Worm (Caenorhabditis elegans) whole organism, dauer: Measurements from ENCODE around the gene scl-12.

Source experiments
- unc-62 ChIP-seq: sonication (generic microtip); optimal IDR thresholded peaks from 2 replicates; lab custom pipeline; 2017; ENCODE audit warnings: missing biosample characterization, missing genetic modification reagents, missing genetic modification characterization

Gene scl-12

DNA sequence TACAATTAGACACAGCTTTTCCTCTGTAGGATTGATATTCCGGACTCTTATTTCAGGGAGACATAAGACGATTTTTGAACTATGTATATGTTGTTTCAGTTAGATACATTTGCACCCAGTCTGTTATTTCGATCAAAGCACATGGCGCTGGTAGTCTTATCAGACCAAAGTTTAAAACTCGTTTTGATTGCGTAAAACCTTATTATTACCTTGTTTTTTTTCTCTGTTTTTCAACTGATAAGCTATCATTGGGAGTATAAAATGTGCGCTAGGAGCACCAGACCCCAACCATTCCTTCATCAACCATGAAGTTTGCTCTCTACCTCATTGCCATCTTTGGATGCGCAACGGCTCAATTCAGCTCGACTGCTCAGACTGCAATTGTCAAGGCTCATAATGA lies at the start of gene scl-12:
TSS of gene scl-12 (plus strand) at position 301 of the 400 bp plus-strand sequence.
- no peak for TF ChIP-seq unc-62 (GFP tag; lab: Kevin White, UChicago)

DNA sequence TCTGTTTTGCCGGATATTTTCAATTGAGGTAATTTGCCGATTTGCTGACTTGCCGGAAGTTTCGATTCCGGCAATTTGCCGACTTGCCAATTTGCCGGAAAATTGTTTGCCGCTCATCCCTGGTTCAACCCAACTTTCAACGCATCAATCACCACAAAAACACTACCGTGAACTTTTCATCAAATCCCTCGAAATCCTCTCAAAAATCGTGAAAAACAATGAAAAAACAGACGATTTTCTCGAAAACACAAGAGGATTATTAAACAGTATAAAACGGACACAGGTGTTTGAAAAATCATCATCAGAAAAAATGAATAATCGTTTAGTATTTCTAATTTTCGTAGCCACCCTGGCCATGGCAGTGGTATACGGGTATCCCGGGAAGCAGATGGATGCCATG lies 45.5 kb upstream of the scl-12 start, which contains the start of gene Y39H10A.1:
TSS of gene Y39H10A.1 (plus strand) at position 301 of the 400 bp plus-strand sequence.
- no peak for TF ChIP-seq unc-62 (GFP tag; lab: Kevin White, UChicago)

DNA sequence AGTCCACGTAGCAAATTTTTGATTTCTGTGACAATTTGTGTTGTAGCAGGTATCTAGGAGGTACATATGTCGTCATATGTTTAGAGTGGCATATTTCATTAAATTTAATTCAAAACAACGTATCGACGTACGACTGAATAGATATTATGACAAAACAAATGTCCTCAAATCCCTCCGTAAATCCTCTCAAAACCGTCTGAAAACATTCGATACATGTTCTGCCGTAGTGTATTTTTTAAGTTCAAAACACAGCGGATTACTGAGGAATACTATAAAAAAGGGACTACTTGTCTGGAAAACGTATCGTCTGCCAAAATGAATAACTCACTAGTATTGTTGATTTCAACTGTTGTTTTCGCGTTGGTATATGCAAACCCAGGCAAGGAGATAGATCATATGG lies 44.1 kb upstream of the scl-12 start, which contains the start of gene R08E5.4:
TSS of gene R08E5.4 (plus strand) at position 301 of the 400 bp plus-strand sequence.
- TF ChIP-seq unc-62 (GFP tag; lab: Kevin White, UChicago): no peak

DNA sequence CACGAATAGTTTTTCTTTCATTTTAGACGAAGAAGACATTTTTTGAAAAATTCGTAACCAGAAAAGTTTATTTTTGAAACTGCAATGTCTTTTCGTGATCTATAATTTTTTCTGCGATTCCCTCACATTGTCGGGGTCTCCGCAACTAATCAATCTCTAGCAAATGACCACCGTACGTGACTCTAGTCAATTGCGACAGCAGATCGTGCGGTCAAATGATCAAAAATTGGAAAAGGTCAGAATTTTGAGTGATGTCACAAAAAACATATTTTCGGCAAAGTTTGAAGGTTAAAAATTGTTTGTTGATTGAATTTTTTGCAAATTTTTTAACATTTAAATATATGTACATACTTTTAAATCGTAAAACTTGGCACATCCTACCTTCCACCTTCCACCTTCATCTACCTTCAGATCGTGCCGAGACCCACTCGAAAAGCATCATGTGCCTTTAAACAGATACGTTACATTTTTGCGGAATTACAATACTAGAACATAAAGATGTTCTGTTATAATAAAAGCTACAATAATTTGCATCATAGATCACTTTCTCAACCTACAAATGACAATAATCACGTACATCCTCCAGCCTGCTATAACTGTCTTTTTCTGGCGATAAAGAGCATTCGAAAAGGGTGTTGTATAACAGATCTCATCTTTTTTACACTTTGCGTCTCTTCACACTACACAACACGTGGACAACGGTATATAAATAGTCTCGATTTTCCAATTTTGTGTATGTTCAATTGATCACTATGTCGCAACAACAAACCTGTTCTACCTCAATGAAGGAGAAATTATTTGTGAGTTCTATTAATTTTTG lies 40.7 kb upstream of the scl-12 start, which contains the start of the genes R08E5.1 and rips-1:
TSS of gene R08E5.1 (minus strand) at position 82 of the 820 bp plus-strand sequence.
TSS of gene rips-1 (plus strand) at position 585 of the 820 bp plus-strand sequence.
- TF ChIP-seq unc-62 (GFP tag; lab: Kevin White, UChicago): no peak

DNA sequence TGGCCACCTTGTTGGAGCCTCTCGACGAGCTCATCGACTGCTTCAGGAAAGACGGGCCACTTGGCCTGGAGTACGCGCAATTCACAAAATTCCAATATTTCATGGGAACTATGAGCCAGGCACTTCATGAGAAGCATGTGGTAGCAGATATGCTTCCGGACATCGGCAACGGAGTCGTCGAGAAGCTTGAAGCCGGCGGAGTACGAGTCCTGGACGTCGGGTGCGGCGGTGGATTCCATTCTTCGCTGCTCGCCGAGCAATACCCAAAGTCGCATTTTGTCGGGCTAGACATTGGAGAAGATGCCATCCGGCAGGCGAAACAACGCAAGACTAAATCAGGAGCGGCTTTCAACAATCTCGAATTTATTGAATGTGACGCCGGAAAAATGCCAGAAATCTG lies 38.8 kb upstream of the scl-12 start:
- TF ChIP-seq unc-62 (GFP tag; lab: Kevin White, UChicago): no peak

DNA sequence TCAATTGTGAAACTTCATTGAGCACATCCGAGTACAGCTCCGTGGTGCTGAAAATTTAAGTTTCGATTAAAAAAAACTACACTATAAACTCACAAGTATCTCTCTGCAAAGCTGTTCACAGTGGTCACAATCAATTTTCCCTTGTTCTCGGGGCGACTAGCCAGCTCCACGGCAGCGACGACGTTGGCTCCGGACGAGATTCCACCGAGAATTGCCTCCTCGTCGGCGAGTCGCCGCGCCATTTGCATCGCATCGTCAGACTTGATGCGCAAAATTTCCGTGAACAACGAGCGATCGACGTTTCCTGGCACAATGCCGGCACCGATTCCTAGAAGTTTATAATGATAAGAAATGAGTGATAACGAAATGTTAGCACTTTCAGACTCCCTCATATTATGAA lies 37.7 kb upstream of the scl-12 start:
- TF ChIP-seq unc-62 (GFP tag; lab: Kevin White, UChicago): no peak

ce11 chrV:3776086-3776589 lies 36.3 kb upstream of the scl-12 start, which contains the start of gene cysl-3:
Gene cysl-3 (minus strand): TSS chrV:3776136.
- TF ChIP-seq unc-62 (GFP tag; lab: Kevin White, UChicago): no peak

- no peak for TF ChIP-seq unc-62 (GFP tag; lab: Kevin White, UChicago)
Measured at ce11 chrV:3776946-3777345, 35.4 kb upstream of the scl-12 start.

DNA sequence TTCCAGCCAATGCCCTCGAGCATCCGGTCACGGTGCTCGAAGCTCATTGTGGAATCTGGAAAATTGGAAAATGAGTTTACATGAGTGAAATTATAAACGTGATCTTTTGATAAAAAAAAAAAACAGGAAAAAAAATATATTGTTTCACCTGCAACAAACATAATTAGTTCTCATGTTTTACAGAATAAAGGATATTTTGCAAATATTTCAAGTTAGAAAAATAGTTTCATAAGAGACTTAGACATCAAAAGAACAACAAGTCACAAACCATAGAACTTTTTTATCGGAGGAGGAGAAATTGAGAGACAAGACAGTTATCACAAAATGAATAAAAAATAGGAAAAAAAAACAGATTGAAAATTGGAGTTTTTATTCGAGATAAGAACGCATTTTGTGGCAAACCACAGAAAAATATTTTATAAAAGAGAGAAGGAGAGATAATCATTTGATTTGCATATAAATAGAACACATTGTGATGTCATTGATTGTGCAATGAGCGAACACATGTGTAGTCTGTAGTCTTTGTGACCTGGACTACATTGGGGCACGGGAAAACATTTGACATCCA lies 28.1 kb upstream of the scl-12 start, which contains the start of gene R08F11.1:
TSS of gene R08F11.1 (minus strand) at position 51 of the 568 bp plus-strand sequence.
- no peak for TF ChIP-seq unc-62 (GFP tag; lab: Kevin White, UChicago)

DNA sequence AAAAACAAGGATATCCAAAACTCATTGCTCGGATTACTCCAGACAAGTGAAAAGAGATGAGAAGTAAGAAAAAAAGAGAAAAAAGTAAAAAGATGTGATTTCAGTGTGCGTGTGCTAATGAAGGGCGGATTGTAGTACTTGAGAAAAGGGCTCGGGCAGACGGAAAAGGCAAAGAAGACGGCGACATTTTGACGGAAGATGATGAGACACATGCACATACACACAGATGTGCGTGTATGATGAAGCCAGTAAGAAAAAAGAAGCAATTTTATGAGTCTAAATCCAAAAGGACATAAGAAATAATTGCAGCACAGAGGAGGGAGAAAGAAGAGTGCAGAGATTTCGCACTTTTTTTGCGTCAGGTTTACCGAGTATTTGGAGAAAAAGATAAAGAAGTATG lies 23.9 kb upstream of the scl-12 start:
- TF ChIP-seq unc-62 (GFP tag; lab: Kevin White, UChicago): no peak

ce11 chrV:3789770-3790169 lies 22.6 kb upstream of the scl-12 start, which contains the start of gene R08F11.7:
Gene R08F11.7 (plus strand): TSS chrV:3790070.
- no peak for TF ChIP-seq unc-62 (GFP tag; lab: Kevin White, UChicago)

DNA sequence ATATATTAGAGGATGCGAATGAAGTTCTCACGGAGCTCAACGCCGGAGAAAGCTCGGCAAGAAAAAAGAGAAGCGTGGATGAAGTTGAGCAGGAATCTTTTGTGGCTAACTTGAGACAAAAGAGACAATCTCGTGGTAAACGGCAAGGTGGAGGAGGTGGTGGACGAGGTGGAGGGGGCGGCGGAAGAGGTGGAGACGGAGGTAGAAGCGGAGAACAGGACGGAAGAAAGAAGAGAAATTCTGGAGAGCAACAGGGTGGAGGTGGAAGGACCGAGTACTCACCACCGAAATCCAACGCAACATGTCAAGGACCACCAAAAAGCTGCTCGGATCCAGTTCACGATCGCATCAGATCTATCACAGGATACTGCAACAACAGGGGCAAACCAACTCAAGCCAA lies 22.0 kb upstream of the scl-12 start:
- no peak for TF ChIP-seq unc-62 (GFP tag; lab: Kevin White, UChicago)

DNA sequence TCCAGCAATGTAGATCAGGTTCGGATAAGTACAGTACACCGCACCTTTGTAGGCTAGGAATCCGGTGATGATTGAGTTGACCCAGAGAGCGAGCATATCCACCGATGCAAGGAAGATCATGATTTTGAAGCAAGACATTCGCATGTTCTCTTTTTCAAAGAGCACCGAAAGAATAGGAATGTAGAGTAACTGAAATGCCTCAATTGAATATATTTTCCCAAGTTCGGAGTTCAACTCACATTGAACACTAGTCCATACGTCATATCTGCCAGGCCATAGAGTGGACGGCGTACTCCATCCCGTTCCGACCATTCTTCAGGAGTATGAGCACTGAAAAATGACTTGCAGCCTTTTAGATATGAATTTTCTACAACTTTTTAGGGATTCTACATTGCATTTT lies 12.7 kb upstream of the scl-12 start:
- no peak for TF ChIP-seq unc-62 (GFP tag; lab: Kevin White, UChicago)

ce11 chrV:3800378-3800777 lies 12.0 kb upstream of the scl-12 start, which contains the start of gene srt-30:
Gene srt-30 (minus strand): TSS chrV:3800478.
- no peak for TF ChIP-seq unc-62 (GFP tag; lab: Kevin White, UChicago)

- no peak for TF ChIP-seq unc-62 (GFP tag; lab: Kevin White, UChicago)
Measured at ce11 chrV:3801787-3802417, 10.5 kb upstream of the scl-12 start.
